Fruit fly (Drosophila melanogaster) whole organism, adult: ENCODE results near the gene CG7810.

Source experiments
- CG11617 ChIP-seq: fragments of 200-800 bp; sonication (Bioruptor generic); optimal IDR thresholded peaks from 2 replicates; lab custom pipeline; 2017; ENCODE audit warnings: mild to moderate bottlenecking, missing biosample characterization, missing genetic modification reagents, missing genetic modification characterization
- CG12768 ChIP-seq: fragments of 200-800 bp; sonication (Bioruptor generic); optimal IDR thresholded peaks from 2 replicates; lab custom pipeline; 2017; ENCODE audit warnings: missing biosample characterization, missing genetic modification characterization, mild to moderate bottlenecking, moderate library complexity, missing genetic modification reagents
- CG14711 ChIP-seq: fragments of 200-800 bp; sonication (Bioruptor generic); optimal IDR thresholded peaks from 2 replicates; lab custom pipeline; 2018; ENCODE audit warnings: missing biosample characterization, mild to moderate bottlenecking, missing genetic modification characterization, moderate library complexity
- CG1620 ChIP-seq: fragments of 200-800 bp; sonication (Bioruptor generic); optimal IDR thresholded peaks from 2 replicates; lab custom pipeline; 2016; ENCODE audit warnings: missing biosample characterization, missing genetic modification characterization
- CG33017 ChIP-seq: fragments of 200-800 bp; sonication (Bioruptor generic); optimal IDR thresholded peaks from 2 replicates; lab custom pipeline; 2018; ENCODE audit warnings: missing biosample characterization, mild to moderate bottlenecking, missing genetic modification characterization, moderate library complexity
- CG5204 ChIP-seq: fragments of 200-800 bp; sonication (Bioruptor generic); optimal IDR thresholded peaks from 2 replicates; lab custom pipeline; 2016; ENCODE audit warnings: missing biosample characterization, missing genetic modification characterization
- CG7045 ChIP-seq: fragments of 200-800 bp; sonication (Bioruptor generic); optimal IDR thresholded peaks from 2 replicates; lab custom pipeline; 2017; ENCODE audit warnings: missing biosample characterization, mild to moderate bottlenecking, missing genetic modification characterization
- CG7101 ChIP-seq: fragments of 200-800 bp; sonication (Bioruptor generic); optimal IDR thresholded peaks from 2 replicates; lab custom pipeline; 2018; ENCODE audit warnings: missing biosample characterization, mild to moderate bottlenecking, missing genetic modification characterization, moderate library complexity
- Clk ChIP-seq: fragments of 200-800 bp; sonication (Bioruptor generic); optimal IDR thresholded peaks from 2 replicates; lab custom pipeline; 2017; ENCODE audit warnings: missing biosample characterization, missing genetic modification characterization
- Crg-1 ChIP-seq: fragments of 200-800 bp; sonication (Bioruptor generic); optimal IDR thresholded peaks from 2 replicates; lab custom pipeline; 2016; ENCODE audit warnings: missing biosample characterization, missing genetic modification characterization
- Hr96 ChIP-seq: fragments of 200-800 bp; sonication (Bioruptor generic); optimal IDR thresholded peaks from 2 replicates; lab custom pipeline; 2016; ENCODE audit warnings: missing biosample characterization, missing genetic modification characterization
- Mnt ChIP-seq: fragments of 200-800 bp; sonication (Bioruptor generic); optimal IDR thresholded peaks from 2 replicates; lab custom pipeline; 2016; ENCODE audit warnings: missing biosample characterization, mild to moderate bottlenecking, missing genetic modification characterization
- bab1 ChIP-seq: fragments of 200-800 bp; sonication (Bioruptor generic); optimal IDR thresholded peaks from 3 replicates; lab custom pipeline; 2019; ENCODE audit warnings: missing biosample characterization, mild to moderate bottlenecking, missing genetic modification characterization, moderate library complexity
- cic ChIP-seq: fragments of 200-800 bp; sonication (Bioruptor generic); optimal IDR thresholded peaks from 2 replicates; lab custom pipeline; 2017; ENCODE audit warnings: missing biosample characterization, mild to moderate bottlenecking, missing genetic modification characterization, moderate library complexity
- cnc ChIP-seq, 2 experiments: fragments of >200 bp; optimal IDR thresholded peaks; 2 replicates each; lab custom pipeline; 2017
- kay ChIP-seq: fragments of 200-800 bp; sonication (Bioruptor generic); peaks from one replicate; lab custom pipeline; 2016; ENCODE audit warnings: missing biosample characterization, missing genetic modification characterization, borderline replicate concordance
- ovo ChIP-seq: fragments of 200-800 bp; sonication (Bioruptor generic); optimal IDR thresholded peaks from 2 replicates; lab custom pipeline; 2016; ENCODE audit warnings: missing biosample characterization, missing genetic modification characterization
- pad ChIP-seq: fragments of 200-800 bp; sonication (Bioruptor generic); optimal IDR thresholded peaks from 3 replicates; lab custom pipeline; 2017; ENCODE audit warnings: missing biosample characterization, missing genetic modification characterization, mild to moderate bottlenecking, moderate library complexity, missing genetic modification reagents
- tj ChIP-seq: fragments of 200-800 bp; sonication (Bioruptor generic); optimal IDR thresholded peaks from 3 replicates; lab custom pipeline; 2017; ENCODE audit warnings: missing biosample characterization, mild to moderate bottlenecking, missing genetic modification characterization, moderate library complexity
- toe ChIP-seq: fragments of 200-800 bp; sonication (Bioruptor generic); optimal IDR thresholded peaks from 2 replicates; lab custom pipeline; 2016; ENCODE audit warnings: missing biosample characterization, missing genetic modification characterization

The CG7810 gene

DNA sequence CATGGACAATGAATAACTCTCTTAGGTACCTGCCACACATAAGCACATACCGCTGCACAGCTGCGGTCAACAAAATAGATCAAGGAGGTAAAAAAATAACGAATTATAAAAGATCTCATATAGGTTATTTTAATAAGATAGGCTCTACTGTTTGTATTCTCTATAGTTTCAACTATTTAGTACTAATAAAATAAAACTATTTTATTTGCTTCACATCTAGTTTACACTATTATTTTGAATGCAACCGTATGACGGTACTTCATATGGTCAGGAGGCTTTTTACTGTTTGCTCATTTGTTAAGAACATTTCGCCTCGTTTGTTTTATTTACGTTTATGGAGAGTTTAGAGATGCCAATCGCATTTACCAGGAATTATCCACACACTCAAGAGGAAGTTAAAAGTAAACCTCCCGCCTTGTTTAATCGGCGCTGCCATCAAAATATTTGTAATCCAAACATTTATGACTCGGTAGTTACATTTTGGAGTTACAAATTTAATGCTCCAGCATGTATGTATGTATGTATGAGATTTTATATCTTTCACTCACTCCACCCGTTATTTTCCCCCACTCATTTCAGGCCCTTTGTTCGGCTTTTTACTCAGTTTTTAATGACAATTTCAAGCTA lies 35.9 kb downstream of the CG7810 start:
- peak; percentile 22 for TF ChIP-seq CG14711
- TF ChIP-seq bab1 (GFP tag; lab: Kevin White, UChicago) = peak; percentile 47
- TF ChIP-seq kay (GFP tag; lab: Kevin White, UChicago) = peak; percentile 14
- no peak for TF ChIP-seq Crg-1 (GFP tag; lab: Kevin White, UChicago)

DNA sequence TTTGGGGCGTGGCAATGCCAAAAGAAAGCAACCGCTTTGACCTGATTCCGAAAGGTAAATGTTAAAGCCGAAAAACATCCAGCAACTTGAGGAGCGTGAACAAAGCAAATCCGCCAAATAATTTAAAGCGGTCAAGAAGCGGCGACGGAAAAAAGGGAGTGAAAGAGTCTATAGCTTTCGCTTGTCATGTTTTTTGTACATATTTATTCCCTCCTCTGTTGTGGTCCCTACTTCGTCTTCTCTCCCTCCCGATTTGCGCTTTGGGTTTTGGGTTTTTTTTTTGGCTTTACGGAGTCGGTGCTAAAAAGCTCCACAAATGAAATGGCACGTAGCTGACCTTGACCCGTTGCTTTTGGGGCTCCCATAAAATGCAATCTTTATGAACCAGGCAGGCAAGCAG lies 36.9 kb downstream of the CG7810 start:
- TF ChIP-seq CG7101 (tag; lab: Kevin White, UChicago) (no peak), CG33017 (tag; lab: Kevin White, UChicago) (no peak), CG14711 (no peak), pad (no peak), CG11617 (GFP tag; lab: Kevin White, UChicago) (no peak), CG12768 (GFP tag; lab: Kevin White, UChicago) (no peak), kay (GFP tag; lab: Kevin White, UChicago) (no peak), bab1 (GFP tag; lab: Kevin White, UChicago) (no peak), toe (no peak), Hr96 (GFP tag; lab: Kevin White, UChicago) (no peak), CG7045 (GFP tag; lab: Kevin White, UChicago) (no peak), CG1620 (GFP tag; lab: Kevin White, UChicago) (no peak), tj (GFP tag; lab: Kevin White, UChicago) (no peak), CG5204 (GFP tag; lab: Kevin White, UChicago) (no peak), cic (GFP tag; lab: Kevin White, UChicago) (no peak), Clk (no peak), cnc (optimal IDR thresholded peaks at IDR 0.05; lab: Kevin White, UChicago) (no peak), Mnt (no peak), Crg-1 (GFP tag; lab: Kevin White, UChicago) (no peak)

DNA sequence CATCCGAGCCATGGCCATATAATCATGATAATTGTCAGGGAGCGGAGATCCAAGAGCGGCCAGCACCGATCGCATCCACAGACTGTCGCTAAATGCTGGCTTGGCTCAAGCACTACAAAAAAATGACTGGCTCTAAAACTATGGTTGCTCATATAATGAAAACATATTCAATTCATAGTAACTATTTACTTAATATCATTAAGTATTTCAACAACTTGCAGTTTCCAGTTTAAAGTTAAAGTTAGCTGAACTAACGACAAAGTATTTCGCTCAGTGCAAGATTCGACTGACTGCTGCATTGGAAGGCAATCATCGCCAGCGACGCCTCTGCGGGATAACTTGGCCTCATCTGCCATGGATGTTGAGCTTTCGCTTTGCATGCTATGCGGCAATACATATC lies 40.1 kb downstream of the CG7810 start:
- TF ChIP-seq ovo (no peak), CG12768 (GFP tag; lab: Kevin White, UChicago) (no peak)

DNA sequence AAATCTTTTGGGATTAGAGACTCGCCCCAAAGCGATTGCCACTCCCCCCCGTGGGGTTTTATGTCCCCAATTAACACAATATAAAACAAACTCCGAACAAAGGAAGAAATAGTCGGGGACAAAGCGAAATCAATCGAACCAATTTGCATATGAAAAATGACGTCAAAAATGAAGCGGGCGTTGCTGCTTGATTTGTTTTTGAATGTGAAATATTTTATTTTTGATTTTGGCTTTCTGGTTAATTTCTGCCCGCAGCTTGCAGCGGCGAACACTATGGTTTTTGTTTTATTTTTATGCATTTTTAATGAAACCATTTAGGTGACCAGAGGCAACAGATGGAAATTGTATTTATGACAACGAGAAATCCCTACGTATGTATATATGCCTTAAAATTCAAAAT lies 42.3 kb downstream of the CG7810 start:
- TF ChIP-seq Crg-1 (GFP tag; lab: Kevin White, UChicago) (no peak), tj (GFP tag; lab: Kevin White, UChicago) (no peak), Clk (no peak), CG7045 (GFP tag; lab: Kevin White, UChicago) (no peak), CG33017 (tag; lab: Kevin White, UChicago) (no peak), Mnt (no peak), CG5204 (GFP tag; lab: Kevin White, UChicago) (no peak), ovo (no peak), cnc (optimal IDR thresholded peaks at IDR 0.05; lab: Kevin White, UChicago) (no peak), pad (no peak), kay (GFP tag; lab: Kevin White, UChicago) (no peak), CG14711 (no peak), cic (GFP tag; lab: Kevin White, UChicago) (no peak), CG12768 (GFP tag; lab: Kevin White, UChicago) (no peak), CG7101 (tag; lab: Kevin White, UChicago) (no peak), bab1 (GFP tag; lab: Kevin White, UChicago) (no peak)

DNA sequence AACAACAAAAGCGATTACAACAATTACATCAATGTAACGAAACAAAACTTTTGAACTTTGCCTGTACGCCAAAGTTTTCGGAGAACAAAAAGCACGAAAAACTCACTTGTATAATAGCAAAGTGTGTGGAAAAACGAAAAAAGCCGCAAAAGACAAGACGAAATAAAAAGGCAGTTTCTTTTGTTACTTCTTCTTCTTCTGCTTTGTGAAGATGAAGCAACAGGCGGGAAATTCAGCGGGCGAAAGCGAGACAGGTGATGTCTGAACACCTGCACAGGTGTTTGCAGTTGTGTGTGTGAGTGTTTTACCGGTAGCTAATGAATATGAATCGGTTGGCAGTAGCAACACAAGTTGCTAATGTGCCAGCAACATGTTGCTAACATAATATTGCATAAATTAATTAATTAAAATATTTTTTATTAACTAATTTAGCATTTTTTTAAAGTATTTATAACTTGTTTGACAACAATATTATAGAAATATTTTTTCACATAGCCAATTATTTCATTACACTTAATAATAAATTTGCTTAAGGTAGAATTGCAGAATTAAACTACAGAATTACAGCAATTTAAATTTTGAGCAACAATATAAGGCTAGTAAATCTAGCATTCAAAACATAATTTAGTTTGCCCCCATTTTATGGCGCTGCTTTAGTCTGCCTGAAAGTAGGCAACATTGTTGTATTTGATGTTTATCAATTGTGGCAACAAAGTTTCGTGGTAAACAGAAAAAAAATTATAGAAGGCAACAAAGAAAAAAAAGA lies 44.1 kb downstream of the CG7810 start:
- TF ChIP-seq pad = no peak
- peak; percentile 36 for TF ChIP-seq kay (GFP tag; lab: Kevin White, UChicago)

DNA sequence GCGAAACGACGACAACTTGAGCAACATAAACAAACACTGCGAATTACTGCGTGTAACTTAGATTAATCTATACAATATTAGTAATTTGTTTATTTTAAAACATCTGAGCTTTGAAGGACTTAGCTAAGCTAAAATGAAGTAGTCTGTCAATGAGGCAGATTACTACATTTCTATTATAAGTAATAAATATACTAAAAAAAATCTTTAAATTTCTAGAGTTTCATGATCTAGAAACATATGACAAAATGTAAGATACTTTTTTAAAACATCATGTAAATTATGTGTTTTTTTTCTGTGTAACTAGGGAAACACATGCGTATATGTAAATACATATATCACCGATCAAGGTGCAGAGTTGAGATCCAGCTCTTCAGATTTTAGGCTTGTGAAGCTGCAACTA lies 44.9 kb downstream of the CG7810 start:
- TF ChIP-seq CG11617 (GFP tag; lab: Kevin White, UChicago) (no peak), CG7101 (tag; lab: Kevin White, UChicago) (no peak), cnc (optimal IDR thresholded peaks at IDR 0.05; lab: Kevin White, UChicago) (no peak), tj (GFP tag; lab: Kevin White, UChicago) (no peak), Clk (no peak), CG33017 (tag; lab: Kevin White, UChicago) (no peak), kay (GFP tag; lab: Kevin White, UChicago) (no peak), Crg-1 (GFP tag; lab: Kevin White, UChicago) (no peak), toe (no peak), pad (no peak)
